Worm (Caenorhabditis elegans) whole organism, L3 larva: ENCODE results near the gene vps-33.1.

Experiments used
- egl-5 ChIP-seq: fragments of 150-350 bp; optimal IDR thresholded peaks from 2 replicates; lab custom pipeline; 2017; ENCODE audit warnings: missing biosample characterization, missing genetic modification reagents, missing genetic modification characterization, inconsistent platforms
- elt-1 ChIP-seq: fragments of 150-350 bp; optimal IDR thresholded peaks from 2 replicates; lab custom pipeline; 2014; ENCODE audit warnings: missing biosample characterization, missing genetic modification characterization
- fkh-10 ChIP-seq: sonication (generic microtip); optimal IDR thresholded peaks from 2 replicates; lab custom pipeline; 2017; ENCODE audit warnings: missing biosample characterization, missing genetic modification reagents, missing genetic modification characterization
- nhr-23 ChIP-seq: fragments of 150-350 bp; optimal IDR thresholded peaks from 2 replicates; lab custom pipeline; 2014; ENCODE audit warnings: missing biosample characterization, missing genetic modification reagents, missing genetic modification characterization
- nhr-43 ChIP-seq: sonication (generic microtip); optimal IDR thresholded peaks from 2 replicates; lab custom pipeline; 2016; ENCODE audit warnings: mild to moderate bottlenecking, missing genetic modification characterization, missing compliant biosample characterization; ENCODE audit not compliant: poor library complexity, severe bottlenecking
- nhr-67 ChIP-seq: fragments of 150-350 bp; optimal IDR thresholded peaks from 2 replicates; lab custom pipeline; 2014; ENCODE audit warnings: missing biosample characterization, missing genetic modification characterization
- nhr-77 ChIP-seq: fragments of 150-350 bp; optimal IDR thresholded peaks from 2 replicates; lab custom pipeline; 2014; ENCODE audit warnings: missing biosample characterization, missing genetic modification characterization
- ztf-4 ChIP-seq: fragments of 150-350 bp; optimal IDR thresholded peaks from 2 replicates; lab custom pipeline; 2014; ENCODE audit warnings: missing biosample characterization, missing genetic modification characterization

The vps-33.1 gene

ce11 chrIII:8750606-8751005, 49.9 kb downstream of the vps-33.1 start, which contains the start of gene ugtp-1:
Gene ugtp-1, minus strand, starts transcription at chrIII:8750706.
- TF ChIP-seq egl-5 (tag; lab: Kevin White, UChicago) (no peak), nhr-67 (no peak), ztf-4 (tag; lab: Kevin White, UChicago) (no peak), fkh-10 (no peak), nhr-43 (no peak), nhr-23 (tag; lab: Kevin White, UChicago) (no peak), nhr-77 (no peak), elt-1 (tag; lab: Kevin White, UChicago) (peak; percentile 6)
